Worm (Caenorhabditis elegans) whole organism, young adult: Measurements from ENCODE around the gene srx-2.

ENCODE experiments used
- D2030.7 ChIP-seq: fragments of 200-800 bp; sonication (Bioruptor generic); IDR thresholded peaks from 2 replicates; pipeline ENCODE4 v1.3.6; 2022; ENCODE audit warnings: missing genetic modification reagents, missing genetic modification characterization, missing compliant biosample characterization
- F33H1.4 ChIP-seq: fragments of 200-800 bp; sonication (Bioruptor generic); IDR thresholded peaks from 2 replicates; pipeline ENCODE4 v1.3.6; 2022; ENCODE audit warnings: missing genetic modification reagents, missing genetic modification characterization, missing compliant biosample characterization
- T07F8.4 ChIP-seq: sonication (generic microtip); optimal IDR thresholded peaks from 2 replicates; lab custom pipeline; 2016; ENCODE audit warnings: mild to moderate bottlenecking, missing genetic modification characterization, moderate library complexity, missing compliant biosample characterization
- nfya-2 ChIP-seq: fragments of 200-800 bp; sonication (Bioruptor generic); IDR thresholded peaks from 2 replicates; pipeline ENCODE4 v1.3.6; 2022; ENCODE audit warnings: missing genetic modification reagents, missing genetic modification characterization, missing compliant biosample characterization
- snpc-4 ChIP-seq, 5 experiments: fragments of 150-350 bp in 1 of 5; sonication (generic microtip) in 4 of 5; optimal IDR thresholded peaks; 2 replicates each; lab custom pipeline; 2014 to 2018; ENCODE audit warnings: missing genetic modification characterization in 5 of 5, missing biosample characterization in 3 of 5, antibody characterized with exemption in 2 of 5, mild to moderate bottlenecking in 2 of 5, missing compliant biosample characterization in 2 of 5, missing genotype in 2 of 5, moderate library complexity in 2 of 5, missing genetic modification reagents in 1 of 5

- TF ChIP-seq T07F8.4 = no peak
- no peak for TF ChIP-seq nfya-2 (GFP tag; lab: Robert Waterston, UW)
- TF ChIP-seq D2030.7 (GFP tag; lab: Robert Waterston, UW) = no peak
- no peak for TF ChIP-seq F33H1.4 (GFP tag; lab: Robert Waterston, UW)
- no peak for TF ChIP-seq snpc-4 (GFP tag; optimal IDR thresholded peaks at IDR 0.05; lab: Kevin White, UChicago)
- no peak for TF ChIP-seq snpc-4 (tag; optimal IDR thresholded peaks at IDR 0.05; lab: Kevin White, UChicago)
These were observed 45.5 kb downstream of the srx-2 start, which contains the start of gene swm-1 for ce11 chrV:9054771-9055170.
